Worm (Caenorhabditis elegans): ENCODE results near the gene alh-4.

Gene alh-4

DNA sequence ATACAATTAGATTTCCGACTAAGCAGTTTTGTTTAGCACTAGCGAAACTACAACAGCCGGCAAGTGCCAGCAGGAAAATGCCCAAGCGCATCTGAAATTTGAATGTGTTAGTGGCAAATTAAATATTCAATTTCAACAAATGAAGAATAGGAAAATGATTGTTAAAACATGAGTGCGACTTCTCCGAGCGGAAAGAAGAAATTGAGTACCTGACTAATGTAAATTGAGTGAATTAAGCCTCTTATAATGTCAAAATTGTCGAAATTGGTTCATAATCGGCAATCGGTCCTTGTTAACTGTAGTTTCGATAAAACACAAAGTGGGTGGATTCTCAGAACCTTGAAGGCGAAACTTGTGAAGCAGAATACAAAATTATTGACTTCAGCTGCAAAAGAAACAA is 29.9 kb downstream of the alh-4 start, which contains the start of gene gfi-1:
TSS of gene gfi-1 (minus strand) at position 101 of the 400 bp plus-strand sequence.
- no peak for TF ChIP-seq athp-1 (tag; optimal IDR thresholded peaks at IDR 0.05)
- no peak for TF ChIP-seq sdz-38 (tag; optimal IDR thresholded peaks at IDR 0.05)
- TF ChIP-seq Y53F4B.3 (GFP tag; IDR thresholded peaks at IDR 0.05) = no peak
- TF ChIP-seq nhr-120 (GFP tag; IDR thresholded peaks at IDR 0.05) = no peak
- no peak for TF ChIP-seq snpc-3.4 (tag; optimal IDR thresholded peaks at IDR 0.05)
- TF ChIP-seq let-607 (tag; optimal IDR thresholded peaks at IDR 0.05) = no peak
- TF ChIP-seq egl-18 (GFP tag; IDR thresholded peaks at IDR 0.05) = no peak
- TF ChIP-seq ztf-18 (tag; optimal IDR thresholded peaks at IDR 0.05) = no peak
- no peak for TF ChIP-seq mxl-1 (tag; optimal IDR thresholded peaks at IDR 0.05)
- TF ChIP-seq Y67H2A.10 (GFP tag; conservative IDR thresholded peaks at IDR 0.05) = no peak
- TF ChIP-seq sptf-2 (GFP tag; optimal IDR thresholded peaks at IDR 0.05) = no peak
- no peak for TF ChIP-seq ztf-25 (GFP tag; IDR thresholded peaks at IDR 0.05)
- TF ChIP-seq aptf-3 (GFP tag; IDR thresholded peaks at IDR 0.05) = no peak

DNA sequence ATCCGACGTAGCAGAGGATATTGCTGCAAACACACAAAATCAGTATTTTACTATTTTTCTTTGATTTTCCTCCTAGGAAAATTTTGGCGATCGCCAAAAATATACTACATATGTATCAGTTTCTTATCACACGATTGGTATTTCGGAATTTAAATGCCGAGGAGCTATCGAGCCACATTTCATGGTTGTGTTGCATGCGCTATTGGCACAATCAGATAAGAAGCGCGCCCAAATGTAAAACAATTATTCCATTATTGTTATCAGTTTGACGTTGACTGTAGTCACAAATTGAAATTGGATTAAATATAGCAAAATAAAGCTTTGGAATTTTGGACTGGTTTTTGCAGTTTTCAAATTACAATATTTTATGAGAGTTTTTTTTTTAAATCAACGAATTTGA is 30.8 kb downstream of the alh-4 start:
- TF ChIP-seq nhr-80 (tag; optimal IDR thresholded peaks at IDR 0.05) (peak; percentile 75), attf-6 (GFP tag; IDR thresholded peaks at IDR 0.05) (no peak), ets-4 (GFP tag; optimal IDR thresholded peaks at IDR 0.05) (peak; percentile 5), nhr-90 (tag; optimal IDR thresholded peaks at IDR 0.05) (no peak), tlf-1 (GFP tag; optimal IDR thresholded peaks at IDR 0.05) (no peak), ztf-6 (GFP tag; IDR thresholded peaks at IDR 0.05) (no peak)

DNA sequence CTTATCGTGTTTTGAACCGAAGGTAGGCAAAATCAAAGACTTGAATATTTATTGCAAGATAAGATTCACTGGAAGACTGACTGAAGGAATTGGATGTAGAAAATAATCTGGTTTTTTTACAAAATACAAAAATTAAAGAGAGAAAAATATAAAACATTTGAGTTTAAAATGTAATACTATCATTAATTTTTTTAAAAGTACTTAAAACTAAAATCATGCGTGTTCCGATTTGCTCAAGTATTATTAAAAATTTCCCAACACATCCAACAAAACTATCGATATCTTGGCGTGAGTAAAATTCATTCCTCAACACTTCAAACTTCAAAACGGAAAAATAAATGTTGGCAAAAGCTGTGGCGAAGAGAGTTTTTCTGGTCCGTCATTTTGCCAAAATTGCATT is 39.6 kb downstream of the alh-4 start, which contains the start of gene F57F4.1:
TSS of gene F57F4.1 (plus strand) at position 301 of the 400 bp plus-strand sequence.
- TF ChIP-seq unc-130 (GFP tag; optimal IDR thresholded peaks at IDR 0.05) (no peak), ztf-22 (GFP tag; optimal IDR thresholded peaks at IDR 0.05) (no peak), C06A6.2 (GFP tag; conservative IDR thresholded peaks at IDR 0.05) (no peak), F52B5.7 (tag; optimal IDR thresholded peaks at IDR 0.05) (no peak), F10E7.11 (tag; optimal IDR thresholded peaks at IDR 0.05) (no peak), Y53F4B.3 (GFP tag; IDR thresholded peaks at IDR 0.05) (no peak), F55B11.4 (tag; optimal IDR thresholded peaks at IDR 0.05; ENCODE audit: borderline replicate concordance, insufficient read depth) (no peak)

DNA sequence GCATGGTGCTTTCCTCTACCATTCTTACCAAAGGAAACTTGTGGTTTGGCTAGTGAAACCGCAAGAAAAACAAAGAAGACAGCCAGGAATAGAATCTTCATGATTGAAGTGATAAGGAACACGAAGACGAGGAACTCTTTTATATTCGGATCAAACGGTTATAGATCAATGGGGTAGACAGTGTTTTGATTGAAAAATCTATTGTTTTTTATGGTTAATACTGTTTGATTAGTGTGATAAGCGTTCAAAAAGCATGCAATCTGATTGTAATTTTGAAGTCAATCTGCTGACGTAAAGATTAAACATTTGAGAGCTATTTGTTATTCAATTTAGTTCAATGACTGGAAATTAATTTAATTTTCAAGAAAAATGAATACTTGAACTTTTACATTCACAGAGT is 40.1 kb downstream of the alh-4 start, which contains the start of gene F57F4.2:
TSS of gene F57F4.2 (minus strand) at position 101 of the 400 bp plus-strand sequence.
- TF ChIP-seq lin-40 (tag; optimal IDR thresholded peaks at IDR 0.05) = no peak
- TF ChIP-seq sdz-38 (tag; optimal IDR thresholded peaks at IDR 0.05) = no peak
- TF ChIP-seq zfh-2 (GFP tag; conservative IDR thresholded peaks at IDR 0.05) = no peak
- TF ChIP-seq ztf-26 (tag; optimal IDR thresholded peaks at IDR 0.05) = no peak
- TF ChIP-seq mel-28 (tag; optimal IDR thresholded peaks at IDR 0.05; ENCODE audit: borderline replicate concordance) = no peak
- TF ChIP-seq hlh-26 (GFP tag; conservative IDR thresholded peaks at IDR 0.05) = no peak
- no peak for TF ChIP-seq madf-6 (GFP tag; IDR thresholded peaks at IDR 0.05)
- TF ChIP-seq unc-130 (GFP tag; optimal IDR thresholded peaks at IDR 0.05) = no peak
- no peak for TF ChIP-seq mcd-1 (GFP tag; IDR thresholded peaks at IDR 0.05)

DNA sequence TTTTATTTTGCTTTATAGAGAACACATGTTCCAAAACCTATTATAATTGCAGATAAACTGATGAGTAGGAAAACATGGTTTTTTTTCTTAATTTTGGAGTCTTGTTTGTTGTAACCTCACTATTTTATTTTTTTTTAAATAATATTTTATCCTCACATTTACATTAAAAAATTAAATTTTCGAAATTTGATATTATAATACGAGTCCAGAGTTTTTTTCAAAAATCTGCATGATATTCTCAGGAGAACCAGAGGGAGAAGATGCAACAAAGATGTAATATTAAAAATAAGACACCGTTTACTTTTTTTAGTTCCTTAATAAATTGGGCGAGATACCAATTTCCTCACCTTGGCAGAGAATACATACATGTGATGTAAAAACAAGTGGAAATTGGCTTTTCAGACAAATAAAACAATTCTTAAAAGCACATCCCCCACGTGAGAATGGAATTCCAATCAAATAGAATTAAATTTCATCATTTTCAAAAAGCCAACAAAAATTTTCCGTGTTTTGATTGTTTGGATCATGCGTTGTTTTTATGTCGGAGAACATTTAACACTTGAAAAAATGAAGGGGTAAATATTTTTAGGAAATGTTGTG is 43.9 kb downstream of the alh-4 start:
- TF ChIP-seq hlh-26 (GFP tag; conservative IDR thresholded peaks at IDR 0.05) (no peak), nfyb-1 (GFP tag; IDR thresholded peaks at IDR 0.05) (no peak), ztf-22 (GFP tag; optimal IDR thresholded peaks at IDR 0.05) (no peak)

Measured in whole organism, young adult.